Worm (Caenorhabditis elegans) whole organism, L2 larva: Measurements from ENCODE around the gene R10D12.7.

ENCODE experiments used
- C34F6.9 ChIP-seq: fragments of 150-350 bp; optimal IDR thresholded peaks from 2 replicates; lab custom pipeline; 2014; ENCODE audit warnings: missing biosample characterization, missing genetic modification characterization
- ceh-16 ChIP-seq: fragments of 150-350 bp; optimal IDR thresholded peaks from 2 replicates; lab custom pipeline; 2014; ENCODE audit warnings: missing biosample characterization, missing genetic modification characterization
- crh-2 ChIP-seq: sonication (generic microtip); optimal IDR thresholded peaks from 2 replicates; lab custom pipeline; 2017; ENCODE audit warnings: missing biosample characterization, missing genetic modification characterization
- elt-1 ChIP-seq: fragments of 150-350 bp; optimal IDR thresholded peaks from 2 replicates; lab custom pipeline; 2014; ENCODE audit warnings: missing biosample characterization, missing genetic modification characterization
- lin-11 ChIP-seq: fragments of 150-350 bp; sonication (generic microtip); optimal IDR thresholded peaks from 2 replicates; lab custom pipeline; 2014; ENCODE audit warnings: missing biosample characterization, missing genetic modification characterization, inconsistent platforms, mixed read lengths
- nhr-10 ChIP-seq: sonication (generic microtip); optimal IDR thresholded peaks from 2 replicates; lab custom pipeline; 2017; ENCODE audit warnings: missing biosample characterization, missing genetic modification characterization
- nhr-25 ChIP-seq: fragments of 150-350 bp; sonication (generic microtip); optimal IDR thresholded peaks from 3 replicates; lab custom pipeline; 2014; ENCODE audit warnings: missing biosample characterization, missing genetic modification characterization
- nhr-77 ChIP-seq: fragments of 150-350 bp; optimal IDR thresholded peaks from 2 replicates; lab custom pipeline; 2014; ENCODE audit warnings: missing biosample characterization, missing genetic modification characterization
- peb-1 ChIP-seq: fragments of 150-350 bp; optimal IDR thresholded peaks from 2 replicates; lab custom pipeline; 2014; ENCODE audit warnings: missing biosample characterization, missing genetic modification characterization
- zag-1 ChIP-seq: fragments of 150-350 bp; optimal IDR thresholded peaks from 2 replicates; lab custom pipeline; 2014; ENCODE audit warnings: missing biosample characterization, missing genetic modification characterization

DNA sequence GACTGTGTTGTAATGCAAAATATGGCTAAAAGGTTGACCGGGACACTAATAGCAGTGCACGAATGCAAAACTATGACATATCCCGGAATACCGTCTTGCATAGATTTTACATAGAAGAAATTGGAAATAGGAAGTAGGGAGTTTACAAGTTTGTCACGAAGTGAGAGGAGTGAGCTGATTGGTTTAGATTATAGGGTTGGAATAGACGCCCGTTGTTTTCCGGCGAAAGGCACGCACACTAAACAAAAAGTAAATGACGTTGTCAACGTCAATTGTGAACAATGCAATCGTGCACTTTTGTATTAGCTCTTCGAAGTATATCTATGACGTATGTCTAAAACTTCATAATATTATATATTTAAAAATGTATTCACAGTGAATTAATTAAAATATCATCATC is 11.1 kb downstream of the R10D12.7 start, which contains the start of gene srh-24:
- TF ChIP-seq lin-11 (tag; lab: Kevin White, UChicago) (no peak), nhr-25 (tag; lab: Kevin White, UChicago) (no peak), elt-1 (no peak), nhr-77 (no peak), ceh-16 (tag; lab: Kevin White, UChicago) (no peak), crh-2 (tag; lab: Kevin White, UChicago) (no peak), peb-1 (no peak), nhr-10 (no peak), C34F6.9 (tag; lab: Kevin White, UChicago) (no peak), zag-1 (tag; lab: Kevin White, UChicago) (no peak)
